Worm (Caenorhabditis elegans): ENCODE results near the gene irld-44.

DNA sequence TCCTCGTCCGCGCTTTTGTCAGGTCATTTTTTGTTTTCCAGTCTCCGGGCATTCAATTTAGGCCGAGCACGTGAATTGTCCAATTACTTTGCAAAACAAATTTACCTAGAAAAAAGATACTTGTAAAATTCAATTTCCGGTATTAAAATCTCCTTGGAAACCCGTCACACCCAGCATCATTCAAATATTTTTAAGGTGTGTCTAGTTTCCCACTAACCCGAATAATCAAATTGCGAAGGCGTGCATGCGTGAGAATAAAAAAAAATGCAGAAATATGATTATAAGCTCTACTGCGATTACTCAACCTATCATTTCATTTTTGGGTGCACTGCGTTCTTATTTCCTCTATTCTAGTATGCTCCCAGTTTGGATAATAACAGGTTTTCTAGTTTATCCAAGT, 3.7 kb downstream of the irld-44 start, which contains the start of gene irld-11:
- TF ChIP-seq che-1 (tag; optimal IDR thresholded peaks at IDR 0.05): no peak
- no peak for TF ChIP-seq F13H6.1 (tag; optimal IDR thresholded peaks at IDR 0.05)
- TF ChIP-seq ceh-22 (tag; optimal IDR thresholded peaks at IDR 0.05): no peak
- TF ChIP-seq ttx-3 (tag; optimal IDR thresholded peaks at IDR 0.05): no peak
